Worm (Caenorhabditis elegans): ENCODE results near the gene F40F8.11.

- TF ChIP-seq gei-17 (GFP tag; optimal IDR thresholded peaks at IDR 0.05) (no peak), F57C9.4 (tag; optimal IDR thresholded peaks at IDR 0.05) (no peak), sptf-2 (GFP tag; optimal IDR thresholded peaks at IDR 0.05) (no peak), dpl-1 (GFP tag; optimal IDR thresholded peaks at IDR 0.05) (no peak), repo-1 (tag; optimal IDR thresholded peaks at IDR 0.05) (no peak), nhr-90 (tag; optimal IDR thresholded peaks at IDR 0.05) (no peak)
These were observed 3.4 kb upstream of the F40F8.11 start for ce11 chrII:11135773-11136172.

All from whole organism, young adult.